Worm (Caenorhabditis elegans): Measurements from ENCODE around the gene chk-1.

DNA sequence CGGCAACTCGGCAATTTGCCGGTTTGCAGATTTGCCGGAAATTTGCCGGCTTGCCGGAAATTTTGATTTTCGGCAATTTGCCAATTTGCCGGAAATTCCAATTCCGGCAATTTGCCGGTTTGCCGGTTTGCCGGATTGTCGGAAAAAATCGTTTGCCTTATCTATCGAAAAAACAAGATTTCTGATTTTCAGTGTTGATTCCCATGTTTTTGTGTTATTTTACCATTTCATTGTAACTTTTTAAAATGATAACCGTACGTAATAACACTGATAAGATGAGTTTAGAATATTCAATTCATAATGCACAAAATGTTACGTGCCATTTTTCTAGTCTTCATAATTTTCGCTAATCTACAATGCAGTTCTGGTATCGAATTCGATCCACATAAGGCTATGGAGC is 1.6 kb upstream of the chk-1 start, which contains the start of gene oac-55:
- TF ChIP-seq nhr-11 (tag; optimal IDR thresholded peaks at IDR 0.05) (no peak), nfya-1 (tag; optimal IDR thresholded peaks at IDR 0.05) (no peak), rnt-1 (tag; optimal IDR thresholded peaks at IDR 0.05) (no peak), ref-2 (tag; optimal IDR thresholded peaks at IDR 0.05) (no peak), unc-55 (GFP tag; optimal IDR thresholded peaks at IDR 0.05) (no peak), ceh-18 (tag; optimal IDR thresholded peaks at IDR 0.05) (no peak), ama-1 (optimal IDR thresholded peaks at IDR 0.05) (no peak), dve-1 (tag; optimal IDR thresholded peaks at IDR 0.05) (no peak), fkh-10 (GFP tag; optimal IDR thresholded peaks at IDR 0.05) (no peak), ceh-24 (tag; optimal IDR thresholded peaks at IDR 0.05) (no peak), pha-2 (tag; optimal IDR thresholded peaks at IDR 0.05) (no peak)
